Worm (Caenorhabditis elegans): ENCODE measurements around the gene mltn-10.

DNA sequence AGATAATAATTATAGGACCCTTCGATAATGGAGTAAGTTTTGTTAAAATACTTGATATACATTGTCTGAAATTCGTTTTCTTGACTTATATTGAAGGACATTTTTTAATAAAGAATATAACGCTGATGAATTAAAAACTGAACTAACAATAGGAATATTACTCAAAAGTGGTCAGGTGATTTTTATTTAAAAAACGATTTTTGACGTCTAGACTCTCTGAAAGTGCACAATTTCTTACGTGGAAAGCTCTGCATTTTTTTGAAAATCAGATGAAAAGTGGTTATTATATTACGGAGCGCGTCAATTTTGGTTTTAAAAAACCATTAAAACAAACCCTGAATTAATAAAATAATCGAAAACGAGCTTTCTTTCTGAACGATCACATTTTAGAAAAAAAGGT is 13.9 kb downstream of the mltn-10 start, which contains the start of gene sre-13:
- TF ChIP-seq nhr-76 (tag; optimal IDR thresholded peaks at IDR 0.05) (no peak), snpc-4 (tag; optimal IDR thresholded peaks at IDR 0.05) (no peak), ces-1 (GFP tag; optimal IDR thresholded peaks at IDR 0.05) (no peak), unc-62 (GFP tag; optimal IDR thresholded peaks at IDR 0.05) (no peak), mab-5 (tag; optimal IDR thresholded peaks at IDR 0.05) (no peak), sem-2 (GFP tag; optimal IDR thresholded peaks at IDR 0.05) (no peak), sptf-1 (tag; optimal IDR thresholded peaks at IDR 0.05) (no peak), lsy-2 (tag; optimal IDR thresholded peaks at IDR 0.05) (no peak), unc-120 (tag; optimal IDR thresholded peaks at IDR 0.05; ENCODE audit: poor library complexity, severe bottlenecking) (no peak), pha-4 (tag; optimal IDR thresholded peaks at IDR 0.05) (no peak), lin-13 (tag; optimal IDR thresholded peaks at IDR 0.05) (no peak), nhr-2 (tag; optimal IDR thresholded peaks at IDR 0.05) (no peak), nhr-28 (tag; optimal IDR thresholded peaks at IDR 0.05) (no peak), unc-39 (tag; optimal IDR thresholded peaks at IDR 0.05) (no peak)

Measured in whole organism, mixed stage, embryonic.